Fruit fly (Drosophila melanogaster): ENCODE data around the gene CG14606.
A peak's percentile ranks its signal among the peaks of the same experiment; 100 is the strongest.

Gene CG14606

dm6 chr3R:7216924-7217529 lies at the start of gene CG14606:
Gene CG14606 (minus strand): TSS chr3R:7217083.
- peak; percentile 27 for TF ChIP-seq tj (GFP tag; optimal IDR thresholded peaks at IDR 0.05)
- TF ChIP-seq pad (GFP tag; optimal IDR thresholded peaks at IDR 0.05) = peak; percentile 9
- no peak for TF ChIP-seq cnc (optimal IDR thresholded peaks at IDR 0.05)
- TF ChIP-seq CG5204 (GFP tag; optimal IDR thresholded peaks at IDR 0.05) = peak; percentile 35
- TF ChIP-seq Clk (GFP tag; optimal IDR thresholded peaks at IDR 0.05) = no peak
- TF ChIP-seq Crg-1 (GFP tag; optimal IDR thresholded peaks at IDR 0.05) = peak; percentile 83
- peak; percentile 89 for TF ChIP-seq CG7045 (GFP tag; optimal IDR thresholded peaks at IDR 0.05)
- TF ChIP-seq CG12768 (GFP tag; optimal IDR thresholded peaks at IDR 0.05) = peak; percentile 36
- no peak for TF ChIP-seq bab1 (GFP tag; optimal IDR thresholded peaks at IDR 0.05)
- TF ChIP-seq CG11617 (GFP tag; optimal IDR thresholded peaks at IDR 0.05) = peak; percentile 73
- TF ChIP-seq Hr96 (GFP tag; optimal IDR thresholded peaks at IDR 0.05) = peak; percentile 37
- TF ChIP-seq kay (GFP tag; ENCODE audit: borderline replicate concordance) = peak; percentile 89
- TF ChIP-seq toe (GFP tag; optimal IDR thresholded peaks at IDR 0.05) = peak; percentile 66
- peak; percentile 79 for TF ChIP-seq CG7101 (tag; optimal IDR thresholded peaks at IDR 0.05)
- peak; percentile 60 for TF ChIP-seq Mnt (GFP tag; optimal IDR thresholded peaks at IDR 0.05)
- peak; percentile 45 for TF ChIP-seq ovo (GFP tag; optimal IDR thresholded peaks at IDR 0.05)
- TF ChIP-seq CG33017 (tag; optimal IDR thresholded peaks at IDR 0.05) = peak; percentile 82
- peak; percentile 65 for TF ChIP-seq cic (GFP tag; optimal IDR thresholded peaks at IDR 0.05)
- peak; percentile 52 for TF ChIP-seq CG14711 (tag; optimal IDR thresholded peaks at IDR 0.05)
- peak; percentile 24 for TF ChIP-seq CG1620 (GFP tag; optimal IDR thresholded peaks at IDR 0.05)

DNA sequence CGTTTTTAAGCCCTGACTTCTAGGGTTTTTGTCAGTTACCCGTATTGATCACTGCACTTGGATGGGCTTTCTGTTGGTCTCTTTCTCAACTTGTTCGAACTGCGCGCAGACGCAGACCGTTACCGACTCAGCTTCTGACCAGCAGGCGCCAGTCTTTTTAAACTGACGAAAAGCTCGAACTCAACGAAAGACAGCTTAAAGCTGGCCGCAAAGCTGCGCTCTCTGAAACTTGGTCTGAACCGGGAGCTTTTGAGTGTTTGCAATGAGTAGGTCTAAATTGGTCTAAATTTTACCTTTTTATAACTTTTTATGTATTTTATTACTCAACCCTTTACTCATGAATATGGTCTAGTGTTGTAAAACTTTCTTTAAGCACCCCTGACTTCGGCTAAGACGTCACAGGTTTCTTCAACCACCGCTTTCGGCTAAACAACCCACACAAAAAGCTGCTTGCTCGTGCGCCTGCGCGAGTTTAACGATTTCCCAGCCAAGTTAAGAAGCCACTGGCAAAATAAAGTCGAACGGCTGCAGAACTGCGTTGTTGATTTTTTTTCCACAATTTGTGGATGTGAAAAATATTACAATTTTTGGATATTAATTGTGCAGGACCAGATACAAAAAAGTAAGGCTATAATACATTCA lies 48.8 kb upstream of the CG14606 start, which contains the start of the genes Gld and Syt4:
Gld (minus strand) TSS at position 137 of the 642 bp plus-strand sequence.
Syt4 (plus strand) TSS at position 499 of the 642 bp plus-strand sequence.
- TF ChIP-seq toe (GFP tag; optimal IDR thresholded peaks at IDR 0.05) (no peak), CG11617 (GFP tag; optimal IDR thresholded peaks at IDR 0.05) (no peak), Clk (GFP tag; optimal IDR thresholded peaks at IDR 0.05) (no peak), bab1 (GFP tag; optimal IDR thresholded peaks at IDR 0.05) (no peak), CG5204 (GFP tag; optimal IDR thresholded peaks at IDR 0.05) (no peak), cic (GFP tag; optimal IDR thresholded peaks at IDR 0.05) (no peak), Crg-1 (GFP tag; optimal IDR thresholded peaks at IDR 0.05) (no peak), CG1620 (GFP tag; optimal IDR thresholded peaks at IDR 0.05) (no peak), ovo (GFP tag; optimal IDR thresholded peaks at IDR 0.05) (no peak), CG12768 (GFP tag; optimal IDR thresholded peaks at IDR 0.05) (no peak), CG14711 (tag; optimal IDR thresholded peaks at IDR 0.05) (no peak), CG33017 (tag; optimal IDR thresholded peaks at IDR 0.05) (no peak), Mnt (GFP tag; optimal IDR thresholded peaks at IDR 0.05) (no peak), Hr96 (GFP tag; optimal IDR thresholded peaks at IDR 0.05) (no peak), CG7045 (GFP tag; optimal IDR thresholded peaks at IDR 0.05) (no peak)

DNA sequence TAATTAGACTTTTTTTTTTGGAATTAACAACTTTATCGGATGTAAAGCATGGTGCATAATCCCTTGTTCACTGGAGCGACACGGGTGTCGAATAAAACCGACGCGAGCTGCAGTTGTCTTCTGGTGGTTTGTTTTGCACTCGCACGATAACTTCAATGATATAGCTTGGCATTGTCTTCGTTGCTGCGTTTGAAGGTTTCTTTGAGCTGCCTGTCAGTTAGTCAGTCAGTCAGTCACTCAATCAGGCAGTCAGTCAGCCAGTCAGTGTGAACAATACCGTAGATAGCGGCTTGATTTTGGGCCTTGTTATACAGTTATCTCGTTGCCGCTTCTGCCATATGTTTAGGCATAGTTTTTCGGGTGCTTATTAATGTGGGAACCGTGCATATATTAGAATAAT lies 42.7 kb upstream of the CG14606 start:
- TF ChIP-seq CG1620 (GFP tag; optimal IDR thresholded peaks at IDR 0.05) (no peak), tj (GFP tag; optimal IDR thresholded peaks at IDR 0.05) (no peak), CG11617 (GFP tag; optimal IDR thresholded peaks at IDR 0.05) (no peak), CG7045 (GFP tag; optimal IDR thresholded peaks at IDR 0.05) (no peak), Crg-1 (GFP tag; optimal IDR thresholded peaks at IDR 0.05) (no peak), cnc (optimal IDR thresholded peaks at IDR 0.05) (no peak), pad (GFP tag; optimal IDR thresholded peaks at IDR 0.05) (no peak), Mnt (GFP tag; optimal IDR thresholded peaks at IDR 0.05) (no peak), CG5204 (GFP tag; optimal IDR thresholded peaks at IDR 0.05) (no peak), kay (GFP tag; ENCODE audit: borderline replicate concordance) (no peak), CG33017 (tag; optimal IDR thresholded peaks at IDR 0.05) (no peak), toe (GFP tag; optimal IDR thresholded peaks at IDR 0.05) (no peak), ovo (GFP tag; optimal IDR thresholded peaks at IDR 0.05) (no peak)

DNA sequence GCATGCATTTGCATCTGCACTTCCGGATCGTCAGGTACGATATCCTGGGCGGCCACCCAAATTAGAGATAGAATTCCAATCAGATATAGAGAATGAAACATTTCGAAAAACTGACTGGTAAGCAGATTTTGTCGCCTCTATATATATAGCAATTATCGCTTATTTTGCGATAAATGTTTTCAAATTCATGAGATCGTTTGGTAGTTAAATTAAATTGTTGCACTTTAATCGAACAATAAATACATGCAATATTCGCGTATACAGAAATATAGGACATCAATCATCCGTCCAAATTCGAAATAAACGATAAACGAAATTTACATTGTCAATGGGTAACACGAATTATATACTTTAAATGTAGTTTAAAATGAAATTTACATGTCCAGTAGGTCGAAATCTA lies 35.0 kb upstream of the CG14606 start, which contains the start of gene Obp84a:
Obp84a (minus strand) TSS at position 101 of the 400 bp plus-strand sequence.
- TF ChIP-seq cic (GFP tag; optimal IDR thresholded peaks at IDR 0.05) = no peak
- TF ChIP-seq Hr96 (GFP tag; optimal IDR thresholded peaks at IDR 0.05) = no peak
- no peak for TF ChIP-seq CG5204 (GFP tag; optimal IDR thresholded peaks at IDR 0.05)
- no peak for TF ChIP-seq bab1 (GFP tag; optimal IDR thresholded peaks at IDR 0.05)
- no peak for TF ChIP-seq CG11617 (GFP tag; optimal IDR thresholded peaks at IDR 0.05)
- TF ChIP-seq CG7045 (GFP tag; optimal IDR thresholded peaks at IDR 0.05) = no peak
- no peak for TF ChIP-seq Crg-1 (GFP tag; optimal IDR thresholded peaks at IDR 0.05)
- TF ChIP-seq pad (GFP tag; optimal IDR thresholded peaks at IDR 0.05) = no peak
- TF ChIP-seq toe (GFP tag; optimal IDR thresholded peaks at IDR 0.05) = no peak
- TF ChIP-seq Clk (GFP tag; optimal IDR thresholded peaks at IDR 0.05) = no peak
- TF ChIP-seq CG12768 (GFP tag; optimal IDR thresholded peaks at IDR 0.05) = no peak
- TF ChIP-seq kay (GFP tag; ENCODE audit: borderline replicate concordance) = no peak
- TF ChIP-seq Mnt (GFP tag; optimal IDR thresholded peaks at IDR 0.05) = no peak
- no peak for TF ChIP-seq CG14711 (tag; optimal IDR thresholded peaks at IDR 0.05)
- TF ChIP-seq cnc (optimal IDR thresholded peaks at IDR 0.05) = no peak
- TF ChIP-seq tj (GFP tag; optimal IDR thresholded peaks at IDR 0.05) = no peak
- TF ChIP-seq CG7101 (tag; optimal IDR thresholded peaks at IDR 0.05) = no peak
- no peak for TF ChIP-seq ovo (GFP tag; optimal IDR thresholded peaks at IDR 0.05)
- TF ChIP-seq CG1620 (GFP tag; optimal IDR thresholded peaks at IDR 0.05) = no peak
- TF ChIP-seq CG33017 (tag; optimal IDR thresholded peaks at IDR 0.05) = no peak

DNA sequence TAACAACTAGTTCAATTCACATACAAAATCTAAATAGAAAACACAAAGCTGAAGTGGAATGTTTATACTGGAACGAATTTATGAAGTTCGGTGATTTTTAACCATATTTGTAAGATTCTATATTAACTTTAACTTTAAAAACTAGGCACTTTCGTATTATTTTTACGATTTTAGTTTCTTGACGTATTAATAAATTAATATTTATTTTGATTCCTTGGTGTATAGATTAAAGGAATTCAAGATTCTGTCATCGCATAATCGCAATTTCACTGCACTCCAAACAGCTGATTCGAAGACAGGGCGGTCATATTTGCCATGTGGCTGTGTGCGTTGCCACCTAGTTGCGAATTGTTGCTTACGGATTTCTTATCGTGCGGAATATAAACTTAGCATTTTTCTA lies 32.6 kb upstream of the CG14606 start, which contains the start of the genes CG1227 and Dtwd2:
CG1227 (minus strand) TSS at position 279 of the 400 bp plus-strand sequence.
Dtwd2 (plus strand) TSS at position 336 of the 400 bp plus-strand sequence.
- peak; percentile 98 for TF ChIP-seq CG7101 (tag; optimal IDR thresholded peaks at IDR 0.05)
- TF ChIP-seq kay (GFP tag; ENCODE audit: borderline replicate concordance) = peak; percentile 29
- TF ChIP-seq CG12768 (GFP tag; optimal IDR thresholded peaks at IDR 0.05) = peak; percentile 85
- TF ChIP-seq Mnt (GFP tag; optimal IDR thresholded peaks at IDR 0.05) = peak; percentile 91
- TF ChIP-seq tj (GFP tag; optimal IDR thresholded peaks at IDR 0.05) = peak; percentile 77
- TF ChIP-seq CG1620 (GFP tag; optimal IDR thresholded peaks at IDR 0.05) = peak; percentile 57
- TF ChIP-seq bab1 (GFP tag; optimal IDR thresholded peaks at IDR 0.05) = peak; percentile 99
- TF ChIP-seq toe (GFP tag; optimal IDR thresholded peaks at IDR 0.05) = peak; percentile 78
- peak; percentile 72 for TF ChIP-seq pad (GFP tag; optimal IDR thresholded peaks at IDR 0.05)
- TF ChIP-seq CG33017 (tag; optimal IDR thresholded peaks at IDR 0.05) = peak; percentile 99
- TF ChIP-seq CG14711 (tag; optimal IDR thresholded peaks at IDR 0.05) = peak; percentile 97
- no peak for TF ChIP-seq cnc (optimal IDR thresholded peaks at IDR 0.05)
- TF ChIP-seq CG5204 (GFP tag; optimal IDR thresholded peaks at IDR 0.05) = peak; percentile 83
- peak; percentile 74 for TF ChIP-seq Hr96 (GFP tag; optimal IDR thresholded peaks at IDR 0.05)
- peak; percentile 63 for TF ChIP-seq cic (GFP tag; optimal IDR thresholded peaks at IDR 0.05)
- peak; percentile 64 for TF ChIP-seq Crg-1 (GFP tag; optimal IDR thresholded peaks at IDR 0.05)
- peak; percentile 94 for TF ChIP-seq CG11617 (GFP tag; optimal IDR thresholded peaks at IDR 0.05)
- TF ChIP-seq ovo (GFP tag; optimal IDR thresholded peaks at IDR 0.05) = peak; percentile 40
- peak; percentile 97 for TF ChIP-seq CG7045 (GFP tag; optimal IDR thresholded peaks at IDR 0.05)
- peak; percentile 37 for TF ChIP-seq Clk (GFP tag; optimal IDR thresholded peaks at IDR 0.05)

Data from whole organism, adult.